Worm (Caenorhabditis elegans) whole organism, young adult: Measurements from ENCODE around the gene F54A3.2.

Experiments
- D2030.7 ChIP-seq: fragments of 200-800 bp; sonication (Bioruptor generic); IDR thresholded peaks from 2 replicates; pipeline ENCODE4 v1.3.6; 2022; ENCODE audit warnings: missing genetic modification reagents, missing genetic modification characterization, missing compliant biosample characterization
- F39B2.1 ChIP-seq: fragments of 200-800 bp; sonication (Bioruptor generic); IDR thresholded peaks from 2 replicates; pipeline ENCODE4 v1.3.6; 2022; ENCODE audit warnings: missing genetic modification reagents, missing genetic modification characterization, missing compliant biosample characterization
- ama-1 ChIP-seq, 3 experiments: fragments of 150-350 bp in 1 of 3; sonication (generic microtip) in 2 of 3; optimal IDR thresholded peaks; 2 replicates each; lab custom pipeline; 2014 to 2018; ENCODE audit warnings: missing biosample characterization in 2 of 3, missing genetic modification characterization in 2 of 3, missing genetic modification reagents in 2 of 3
- lag-1 ChIP-seq: fragments of 200-800 bp; sonication (Bioruptor generic); IDR thresholded peaks from 2 replicates; pipeline ENCODE4 v1.3.6; 2022; ENCODE audit warnings: missing genetic modification reagents, missing genetic modification characterization, missing compliant biosample characterization
- mxl-1 ChIP-seq: sonication (generic microtip); optimal IDR thresholded peaks from 2 replicates; lab custom pipeline; 2016; ENCODE audit warnings: missing genetic modification characterization, missing compliant biosample characterization
- nfya-1 ChIP-seq: sonication (generic microtip); optimal IDR thresholded peaks from 2 replicates; lab custom pipeline; 2017; ENCODE audit warnings: antibody characterized with exemption, missing compliant biosample characterization, missing genetic modification characterization, borderline replicate concordance; ENCODE audit not compliant: insufficient read depth
- pha-4 ChIP-seq: fragments of 150-350 bp; sonication (generic microtip); optimal IDR thresholded peaks from 2 replicates; lab custom pipeline; 2014; ENCODE audit warnings: missing biosample characterization, missing genetic modification reagents, missing genetic modification characterization
- unc-130 ChIP-seq: sonication (generic microtip); optimal IDR thresholded peaks from 2 replicates; lab custom pipeline; 2016; ENCODE audit warnings: missing genetic modification reagents, missing genetic modification characterization, missing compliant biosample characterization
- ztf-3 ChIP-seq: fragments of 200-800 bp; sonication (Bioruptor generic); optimal IDR thresholded peaks from 2 replicates; lab custom pipeline; 2018; ENCODE audit warnings: mild to moderate bottlenecking, missing genetic modification characterization, missing compliant biosample characterization

- no peak for TF ChIP-seq nfya-1
- no peak for TF ChIP-seq lag-1 (GFP tag; lab: Robert Waterston, UW)
- TF ChIP-seq mxl-1 (tag; lab: Kevin White, UChicago) = no peak
- no peak for TF ChIP-seq D2030.7 (GFP tag; lab: Robert Waterston, UW)
- no peak for TF ChIP-seq unc-130 (GFP tag; lab: Kevin White, UChicago)
- TF ChIP-seq ztf-3 (GFP tag; lab: Kevin White, UChicago) = no peak
- no peak for TF ChIP-seq ama-1 (optimal IDR thresholded peaks at IDR 0.05; lab: Kevin White, UChicago)
- TF ChIP-seq ama-1 (GFP tag; optimal IDR thresholded peaks at IDR 0.05; lab: Kevin White, UChicago) = no peak
- no peak for TF ChIP-seq F39B2.1 (GFP tag; lab: Robert Waterston, UW)
- TF ChIP-seq pha-4 = no peak
Measured at ce11 chrII:2300861-2301260, 57.4 kb downstream of the F54A3.2 start, which contains the start of gene B0281.5.
